Fruit fly (Drosophila melanogaster) whole organism, adult: ENCODE results near the gene CG31542.

ENCODE experiments used
- CG11617 ChIP-seq: fragments of 200-800 bp; sonication (Bioruptor generic); optimal IDR thresholded peaks from 2 replicates; lab custom pipeline; 2017; ENCODE audit warnings: mild to moderate bottlenecking, missing biosample characterization, missing genetic modification reagents, missing genetic modification characterization
- CG12768 ChIP-seq: fragments of 200-800 bp; sonication (Bioruptor generic); optimal IDR thresholded peaks from 2 replicates; lab custom pipeline; 2017; ENCODE audit warnings: missing biosample characterization, missing genetic modification characterization, mild to moderate bottlenecking, moderate library complexity, missing genetic modification reagents
- CG1620 ChIP-seq: fragments of 200-800 bp; sonication (Bioruptor generic); optimal IDR thresholded peaks from 2 replicates; lab custom pipeline; 2016; ENCODE audit warnings: missing biosample characterization, missing genetic modification characterization
- CG7045 ChIP-seq: fragments of 200-800 bp; sonication (Bioruptor generic); optimal IDR thresholded peaks from 2 replicates; lab custom pipeline; 2017; ENCODE audit warnings: missing biosample characterization, mild to moderate bottlenecking, missing genetic modification characterization
- CG7101 ChIP-seq: fragments of 200-800 bp; sonication (Bioruptor generic); optimal IDR thresholded peaks from 2 replicates; lab custom pipeline; 2018; ENCODE audit warnings: missing biosample characterization, mild to moderate bottlenecking, missing genetic modification characterization, moderate library complexity
- Clk ChIP-seq: fragments of 200-800 bp; sonication (Bioruptor generic); optimal IDR thresholded peaks from 2 replicates; lab custom pipeline; 2017; ENCODE audit warnings: missing biosample characterization, missing genetic modification characterization
- Hr96 ChIP-seq: fragments of 200-800 bp; sonication (Bioruptor generic); optimal IDR thresholded peaks from 2 replicates; lab custom pipeline; 2016; ENCODE audit warnings: missing biosample characterization, missing genetic modification characterization
- Mnt ChIP-seq: fragments of 200-800 bp; sonication (Bioruptor generic); optimal IDR thresholded peaks from 2 replicates; lab custom pipeline; 2016; ENCODE audit warnings: missing biosample characterization, mild to moderate bottlenecking, missing genetic modification characterization
- cic ChIP-seq: fragments of 200-800 bp; sonication (Bioruptor generic); optimal IDR thresholded peaks from 2 replicates; lab custom pipeline; 2017; ENCODE audit warnings: missing biosample characterization, mild to moderate bottlenecking, missing genetic modification characterization, moderate library complexity
- kay ChIP-seq: fragments of 200-800 bp; sonication (Bioruptor generic); peaks from one replicate; lab custom pipeline; 2016; ENCODE audit warnings: missing biosample characterization, missing genetic modification characterization, borderline replicate concordance
- pad ChIP-seq: fragments of 200-800 bp; sonication (Bioruptor generic); optimal IDR thresholded peaks from 3 replicates; lab custom pipeline; 2017; ENCODE audit warnings: missing biosample characterization, missing genetic modification characterization, mild to moderate bottlenecking, moderate library complexity, missing genetic modification reagents
- toe ChIP-seq: fragments of 200-800 bp; sonication (Bioruptor generic); optimal IDR thresholded peaks from 2 replicates; lab custom pipeline; 2016; ENCODE audit warnings: missing biosample characterization, missing genetic modification characterization

- no peak for TF ChIP-seq kay
- no peak for TF ChIP-seq CG7101
- TF ChIP-seq CG1620 (GFP tag; lab: Kevin White, UChicago) = no peak
- TF ChIP-seq CG11617 (GFP tag; lab: Kevin White, UChicago) = no peak
- no peak for TF ChIP-seq CG12768 (GFP tag; lab: Kevin White, UChicago)
- TF ChIP-seq toe (GFP tag; lab: Kevin White, UChicago) = no peak
- no peak for TF ChIP-seq pad (GFP tag; lab: Kevin White, UChicago)
- TF ChIP-seq Mnt (GFP tag; lab: Kevin White, UChicago) = no peak
- peak; percentile 13 for TF ChIP-seq CG7045
- no peak for TF ChIP-seq Hr96 (GFP tag; lab: Kevin White, UChicago)
- TF ChIP-seq cic (GFP tag; lab: Kevin White, UChicago) = no peak
- no peak for TF ChIP-seq Clk (GFP tag; lab: Kevin White, UChicago)
These were observed 43.6 kb downstream of the CG31542 start for dm6 chr3R:5412987-5413386.
